Worm (Caenorhabditis elegans): Measurements from ENCODE around the gene cul-5.

The cul-5 gene

DNA sequence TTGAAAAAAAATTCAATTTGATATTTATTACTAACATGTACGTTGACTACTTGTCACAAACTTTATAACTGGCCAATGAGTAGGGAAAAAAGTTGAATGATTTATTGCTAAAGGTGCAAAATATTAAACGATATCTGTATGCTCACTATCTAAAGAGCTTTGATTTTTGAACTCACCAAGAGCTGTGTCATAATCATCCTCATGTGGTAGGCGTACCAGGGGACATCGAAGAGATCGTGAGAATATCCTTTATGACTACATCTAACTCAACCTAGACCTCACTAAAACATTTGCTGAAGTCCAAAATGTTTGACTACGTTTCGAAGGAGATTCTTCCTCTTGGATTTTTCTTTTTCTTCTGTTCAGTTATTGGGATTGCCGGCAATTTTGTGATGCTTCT, 27.1 kb upstream of the cul-5 start, which contains the start of gene srsx-28:
TSS of gene srsx-28 (plus strand) at position 301 of the 400 bp plus-strand sequence.
- TF ChIP-seq flt-1 (GFP tag; IDR thresholded peaks at IDR 0.05), result no peak
- TF ChIP-seq tra-4 (tag; optimal IDR thresholded peaks at IDR 0.05), result no peak
- no peak for TF ChIP-seq hnd-1 (tag; optimal IDR thresholded peaks at IDR 0.05)

DNA sequence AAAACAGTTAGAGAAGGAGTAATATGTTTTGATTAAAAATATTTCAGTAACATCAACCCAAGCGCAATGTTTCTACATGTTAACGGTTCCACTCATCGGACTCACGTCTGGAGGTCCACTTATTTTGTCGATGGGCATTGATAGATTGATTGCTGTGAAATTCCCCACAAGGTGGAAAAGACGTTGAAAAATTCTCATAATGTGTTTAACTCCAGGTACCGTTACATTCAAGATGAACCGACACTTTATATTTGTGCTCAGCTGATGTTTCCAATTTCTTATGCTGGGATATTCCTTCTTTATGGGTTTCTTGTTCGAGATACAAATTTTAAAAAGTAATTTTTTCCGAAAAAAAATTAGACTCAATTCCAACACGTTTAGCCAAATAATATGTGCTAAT, 26.3 kb upstream of the cul-5 start:
- no peak for TF ChIP-seq pes-1 (GFP tag; IDR thresholded peaks at IDR 0.05)
- TF ChIP-seq ceh-13 (GFP tag; optimal IDR thresholded peaks at IDR 0.05), result no peak
- no peak for TF ChIP-seq ceh-36 (tag; optimal IDR thresholded peaks at IDR 0.05)
- no peak for TF ChIP-seq hnd-1 (tag; optimal IDR thresholded peaks at IDR 0.05)
- no peak for TF ChIP-seq hmg-4 (GFP tag; optimal IDR thresholded peaks at IDR 0.05)

DNA sequence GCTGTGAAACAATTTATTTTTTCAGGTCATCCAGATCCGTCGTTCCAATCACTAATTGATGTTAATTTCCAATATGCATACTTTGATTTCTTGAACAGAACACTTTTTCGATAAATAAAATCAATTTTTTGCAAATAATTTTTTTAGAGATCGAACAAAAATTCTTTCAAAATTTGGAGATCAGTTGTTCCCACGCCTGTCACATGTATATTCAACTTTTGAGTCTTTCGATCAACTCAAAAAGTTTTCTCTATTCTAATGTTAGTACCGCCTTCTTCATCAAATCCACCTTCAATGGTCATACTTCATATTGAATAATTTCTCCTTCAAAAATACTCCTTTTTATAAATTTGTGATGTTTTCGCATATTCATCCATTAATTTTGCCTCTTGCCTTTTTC, 24.6 kb upstream of the cul-5 start, which contains the start of gene srsx-29:
TSS of gene srsx-29 (plus strand) at position 301 of the 400 bp plus-strand sequence.
- TF ChIP-seq hmbx-1 (tag; optimal IDR thresholded peaks at IDR 0.05), result no peak
- TF ChIP-seq F13C5.2 (tag; optimal IDR thresholded peaks at IDR 0.05), result no peak
- TF ChIP-seq ceh-36 (tag; optimal IDR thresholded peaks at IDR 0.05), result no peak
- no peak for TF ChIP-seq ceh-13 (GFP tag; optimal IDR thresholded peaks at IDR 0.05)
- TF ChIP-seq B0310.2 (tag; optimal IDR thresholded peaks at IDR 0.05), result no peak

- TF ChIP-seq B0310.2 (tag; optimal IDR thresholded peaks at IDR 0.05), result no peak
- TF ChIP-seq tbx-37 (GFP tag; conservative IDR thresholded peaks at IDR 0.05), result no peak
- TF ChIP-seq F13C5.2 (tag; optimal IDR thresholded peaks at IDR 0.05), result no peak
- no peak for TF ChIP-seq scrt-1 (GFP tag; IDR thresholded peaks at IDR 0.05)
- no peak for TF ChIP-seq hnd-1 (tag; optimal IDR thresholded peaks at IDR 0.05)
- no peak for TF ChIP-seq ama-1 (optimal IDR thresholded peaks at IDR 0.05)
- no peak for TF ChIP-seq hmg-4 (GFP tag; optimal IDR thresholded peaks at IDR 0.05)
Measured at ce11 chrV:10158528-10158927, 20.8 kb upstream of the cul-5 start, which contains the start of gene srsx-30. srsx-30 (plus strand) TSS chrV:10158828.

DNA sequence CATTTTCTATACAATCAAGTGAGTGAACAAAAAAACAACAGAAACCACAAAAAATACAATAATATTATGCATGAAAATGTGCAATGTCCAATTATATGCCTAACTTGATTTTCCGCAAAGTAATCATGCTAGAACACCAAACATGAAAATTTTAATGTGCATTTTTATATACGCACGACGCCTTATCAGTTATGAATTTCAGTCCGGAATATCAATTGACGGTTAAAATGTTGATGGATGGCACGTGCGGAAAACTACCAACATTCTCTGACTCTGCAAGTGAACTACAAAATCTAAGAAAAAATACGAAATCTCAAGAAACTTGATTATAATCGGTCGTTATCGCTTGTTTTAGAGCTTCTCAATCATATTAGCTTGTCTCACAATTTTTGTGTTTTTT, 19.4 kb upstream of the cul-5 start:
- TF ChIP-seq scrt-1 (GFP tag; IDR thresholded peaks at IDR 0.05) (no peak), aly-1 (tag; optimal IDR thresholded peaks at IDR 0.05) (no peak), hmbx-1 (tag; optimal IDR thresholded peaks at IDR 0.05) (no peak), hnd-1 (tag; optimal IDR thresholded peaks at IDR 0.05) (no peak), hmg-4 (GFP tag; optimal IDR thresholded peaks at IDR 0.05) (no peak), B0310.2 (tag; optimal IDR thresholded peaks at IDR 0.05) (no peak), ets-7 (tag; optimal IDR thresholded peaks at IDR 0.05) (no peak)

DNA sequence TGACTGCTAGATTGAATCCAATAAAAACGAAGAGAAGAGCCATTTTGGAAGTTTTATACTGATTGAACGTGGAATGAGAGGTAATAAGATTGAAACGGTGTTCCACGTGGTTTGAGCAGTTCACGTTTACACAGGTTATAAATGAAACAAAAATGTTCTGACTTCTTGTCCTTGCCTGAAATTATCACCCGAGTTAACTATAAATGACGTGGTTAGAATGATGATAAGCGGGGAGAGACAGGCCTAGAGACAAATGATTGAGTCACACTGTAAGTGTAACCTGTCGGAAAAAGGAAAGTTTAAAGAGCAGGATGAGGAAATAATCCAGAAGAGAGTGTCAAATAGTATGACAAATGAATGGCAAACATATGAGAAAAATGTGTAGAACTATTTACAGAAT, 18.4 kb upstream of the cul-5 start, which contains the start of gene C51E3.10:
TSS of gene C51E3.10 (minus strand) at position 181 of the 400 bp plus-strand sequence.
- TF ChIP-seq hnd-1 (tag; optimal IDR thresholded peaks at IDR 0.05), result no peak
- no peak for TF ChIP-seq scrt-1 (GFP tag; IDR thresholded peaks at IDR 0.05)
- TF ChIP-seq tbx-11 (GFP tag; IDR thresholded peaks at IDR 0.05), result no peak
- no peak for TF ChIP-seq hmg-4 (GFP tag; optimal IDR thresholded peaks at IDR 0.05)
- TF ChIP-seq hmbx-1 (tag; optimal IDR thresholded peaks at IDR 0.05), result no peak
- TF ChIP-seq aly-1 (tag; optimal IDR thresholded peaks at IDR 0.05), result no peak
- no peak for TF ChIP-seq ets-7 (tag; optimal IDR thresholded peaks at IDR 0.05)
- TF ChIP-seq ceh-36 (tag; optimal IDR thresholded peaks at IDR 0.05), result no peak
- no peak for TF ChIP-seq ama-1 (optimal IDR thresholded peaks at IDR 0.05)
- TF ChIP-seq flt-1 (GFP tag; IDR thresholded peaks at IDR 0.05), result no peak

ce11 chrV:10166368-10166767, 13.0 kb upstream of the cul-5 start, which contains the start of gene C51E3.6:
C51E3.6 (minus strand) TSS chrV:10166468.
- TF ChIP-seq ceh-36 (tag; optimal IDR thresholded peaks at IDR 0.05) (no peak), ceh-13 (GFP tag; optimal IDR thresholded peaks at IDR 0.05) (no peak), hmg-4 (GFP tag; optimal IDR thresholded peaks at IDR 0.05) (no peak)

DNA sequence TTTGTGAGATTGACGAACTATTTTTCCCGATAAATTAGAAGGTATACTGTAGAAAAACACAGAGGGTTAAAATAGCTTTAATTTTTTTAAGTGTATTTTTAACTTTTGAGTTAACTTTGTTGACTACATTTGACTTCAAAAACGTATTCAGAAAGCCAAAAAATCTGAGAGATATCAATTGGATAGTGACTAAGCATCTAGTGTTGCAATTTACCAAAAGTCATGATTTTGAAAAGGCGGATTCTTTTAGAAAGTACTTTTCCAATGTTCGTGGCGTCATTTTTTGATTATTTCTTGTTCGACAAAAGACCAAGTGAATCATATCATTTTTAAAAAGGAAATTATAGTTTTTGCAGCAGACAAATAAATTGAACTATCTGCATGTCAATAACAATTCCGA, 10.5 kb upstream of the cul-5 start:
- no peak for TF ChIP-seq ceh-36 (tag; optimal IDR thresholded peaks at IDR 0.05)
- no peak for TF ChIP-seq F13C5.2 (tag; optimal IDR thresholded peaks at IDR 0.05)
- no peak for TF ChIP-seq tbx-11 (GFP tag; IDR thresholded peaks at IDR 0.05)
- TF ChIP-seq hmbx-1 (tag; optimal IDR thresholded peaks at IDR 0.05), result no peak
- no peak for TF ChIP-seq ceh-13 (GFP tag; optimal IDR thresholded peaks at IDR 0.05)
- no peak for TF ChIP-seq hmg-4 (GFP tag; optimal IDR thresholded peaks at IDR 0.05)
- no peak for TF ChIP-seq tbx-37 (GFP tag; conservative IDR thresholded peaks at IDR 0.05)
- TF ChIP-seq B0310.2 (tag; optimal IDR thresholded peaks at IDR 0.05), result no peak
- TF ChIP-seq aly-1 (tag; optimal IDR thresholded peaks at IDR 0.05), result no peak
- no peak for TF ChIP-seq hnd-1 (tag; optimal IDR thresholded peaks at IDR 0.05)
- no peak for TF ChIP-seq scrt-1 (GFP tag; IDR thresholded peaks at IDR 0.05)

- TF ChIP-seq hmbx-1 (tag; optimal IDR thresholded peaks at IDR 0.05), result no peak
- no peak for TF ChIP-seq B0310.2 (tag; optimal IDR thresholded peaks at IDR 0.05)
- no peak for TF ChIP-seq ceh-13 (GFP tag; optimal IDR thresholded peaks at IDR 0.05)
- no peak for TF ChIP-seq F13C5.2 (tag; optimal IDR thresholded peaks at IDR 0.05)
- TF ChIP-seq scrt-1 (GFP tag; IDR thresholded peaks at IDR 0.05), result no peak
- no peak for TF ChIP-seq flt-1 (GFP tag; IDR thresholded peaks at IDR 0.05)
- TF ChIP-seq hnd-1 (tag; optimal IDR thresholded peaks at IDR 0.05), result no peak
- no peak for TF ChIP-seq ama-1 (optimal IDR thresholded peaks at IDR 0.05)
- TF ChIP-seq pes-1 (GFP tag; IDR thresholded peaks at IDR 0.05), result no peak
- TF ChIP-seq tra-4 (tag; optimal IDR thresholded peaks at IDR 0.05), result no peak
- no peak for TF ChIP-seq ceh-36 (tag; optimal IDR thresholded peaks at IDR 0.05)
- TF ChIP-seq tbx-11 (GFP tag; IDR thresholded peaks at IDR 0.05), result no peak
- TF ChIP-seq sea-1 (GFP tag; conservative IDR thresholded peaks at IDR 0.05), result no peak
- no peak for TF ChIP-seq aly-1 (tag; optimal IDR thresholded peaks at IDR 0.05)
- no peak for TF ChIP-seq tbx-37 (GFP tag; conservative IDR thresholded peaks at IDR 0.05)
- no peak for TF ChIP-seq hmg-4 (GFP tag; optimal IDR thresholded peaks at IDR 0.05)
- no peak for TF ChIP-seq ets-7 (tag; optimal IDR thresholded peaks at IDR 0.05)
Measured at ce11 chrV:10173653-10174052, 5.7 kb upstream of the cul-5 start, which contains the start of gene egl-3. egl-3 (minus strand) TSS chrV:10173753.

Data from whole organism, early embryonic.